Worm (Caenorhabditis elegans) whole organism, L4 larva: Measurements from ENCODE around the gene sptl-2.

Source experiments
- ZK546.5 ChIP-seq, 2 experiments: sonication (generic microtip); optimal IDR thresholded peaks; 2 replicates each; lab custom pipeline; 2017; ENCODE audit warnings: missing biosample characterization in 2 of 2, missing genetic modification characterization in 2 of 2
- ceh-28 ChIP-seq: fragments of 150-350 bp; optimal IDR thresholded peaks from 2 replicates; lab custom pipeline; 2014; ENCODE audit warnings: missing biosample characterization, missing genetic modification reagents, missing genetic modification characterization
- egl-27 ChIP-seq: sonication (generic microtip); optimal IDR thresholded peaks from 3 replicates; lab custom pipeline; 2017; ENCODE audit warnings: missing biosample characterization, missing genetic modification reagents, missing genetic modification characterization
- fos-1 ChIP-seq: fragments of 150-350 bp; optimal IDR thresholded peaks from 2 replicates; lab custom pipeline; 2014; ENCODE audit warnings: missing biosample characterization, missing genetic modification characterization
- lin-15B ChIP-seq: fragments of 150-350 bp; sonication (generic microtip); optimal IDR thresholded peaks from 3 replicates; lab custom pipeline; 2014; ENCODE audit warnings: missing biosample characterization, missing genetic modification characterization
- lin-39 ChIP-seq: fragments of 150-350 bp; optimal IDR thresholded peaks from 2 replicates; lab custom pipeline; 2014; ENCODE audit warnings: missing biosample characterization, missing genetic modification reagents, missing genetic modification characterization
- lsy-2 ChIP-seq, 2 experiments: fragments of 150-350 bp in 1 of 2; sonication (generic microtip) in 1 of 2; optimal IDR thresholded peaks; 2 replicates each; lab custom pipeline; 2014 to 2017; ENCODE audit warnings: missing biosample characterization in 2 of 2, missing genetic modification characterization in 2 of 2
- mdl-1 ChIP-seq, 2 experiments: fragments of 150-350 bp in 1 of 2; sonication (generic microtip) in 1 of 2; optimal IDR thresholded peaks; 2 replicates each; lab custom pipeline; 2014 to 2017; ENCODE audit warnings: missing biosample characterization in 2 of 2, missing genetic modification characterization in 2 of 2
- nhr-76 ChIP-seq: fragments of 150-350 bp; optimal IDR thresholded peaks from 2 replicates; lab custom pipeline; 2014; ENCODE audit warnings: missing biosample characterization, missing genetic modification characterization
- pha-4 ChIP-seq, 2 experiments: fragments of 150-350 bp in 1 of 2; fragments of 200-800 bp in 1 of 2; sonication (Bioruptor generic) in 1 of 2; IDR thresholded peaks in 1 of 2; optimal IDR thresholded peaks in 1 of 2; 2 replicates each; pipeline versions ENCODE4 v1.3.6 to Lab custom; 2014 to 2022; ENCODE audit warnings: missing genetic modification characterization in 2 of 2, missing genetic modification reagents in 2 of 2, missing biosample characterization in 1 of 2, missing compliant biosample characterization in 1 of 2
- pqm-1 ChIP-seq: sonication (generic microtip); optimal IDR thresholded peaks from 2 replicates; lab custom pipeline; 2017; ENCODE audit warnings: missing biosample characterization, missing genetic modification characterization
- skn-1 ChIP-seq: fragments of 150-350 bp; optimal IDR thresholded peaks from 2 replicates; lab custom pipeline; 2014; ENCODE audit warnings: missing biosample characterization, missing genetic modification characterization
- tra-1 ChIP-seq: fragments of 200-800 bp; sonication (Bioruptor generic); IDR thresholded peaks from 2 replicates; pipeline ENCODE4 v1.3.6; 2022; ENCODE audit warnings: missing genetic modification reagents, missing genetic modification characterization, missing compliant biosample characterization
- ztf-11 ChIP-seq: fragments of 150-350 bp; optimal IDR thresholded peaks from 2 replicates; lab custom pipeline; 2014; ENCODE audit warnings: missing biosample characterization, missing genetic modification characterization

- TF ChIP-seq pqm-1 (no peak), fos-1 (tag; lab: Kevin White, UChicago) (no peak), skn-1 (tag; lab: Kevin White, UChicago) (no peak), lin-15B (tag; lab: Kevin White, UChicago) (no peak), lsy-2 (tag; optimal IDR thresholded peaks at IDR 0.05; lab: Kevin White, UChicago) (no peak), ceh-28 (tag; lab: Kevin White, UChicago) (no peak), nhr-76 (no peak), mdl-1 (tag; optimal IDR thresholded peaks at IDR 0.05; lab: Kevin White, UChicago) (no peak), tra-1 (GFP tag; lab: Robert Waterston, UW) (no peak), egl-27 (tag; lab: Kevin White, UChicago) (no peak), ZK546.5 (tag; optimal IDR thresholded peaks at IDR 0.05; lab: Kevin White, UChicago) (no peak), pha-4 (GFP tag; IDR thresholded peaks at IDR 0.05; lab: Robert Waterston, UW) (no peak), pha-4 (tag; optimal IDR thresholded peaks at IDR 0.05; lab: Kevin White, UChicago) (no peak), ztf-11 (tag; lab: Kevin White, UChicago) (no peak), lin-39 (tag; lab: Kevin White, UChicago) (no peak)
Measured at ce11 chrV:7969107-7969506, 47.9 kb upstream of the sptl-2 start, which contains the start of gene che-7.
